Worm (Caenorhabditis elegans): Measurements from ENCODE around the gene K02E2.1.

ce11 chrV:20374484-20374883, 23.2 kb downstream of the K02E2.1 start:
- TF ChIP-seq unc-62 (GFP tag; optimal IDR thresholded peaks at IDR 0.05 in 1 of 2) = no peak
- TF ChIP-seq unc-62 (tag; optimal IDR thresholded peaks at IDR 0.05) = no peak
- peak; percentile 52 for TF ChIP-seq pqm-1 (tag; optimal IDR thresholded peaks at IDR 0.05)
- no peak for TF ChIP-seq ceh-82 (tag; optimal IDR thresholded peaks at IDR 0.05)
- no peak for TF ChIP-seq ztf-11 (tag; optimal IDR thresholded peaks at IDR 0.05)
- TF ChIP-seq egl-27 (tag; optimal IDR thresholded peaks at IDR 0.05) = no peak
- no peak for TF ChIP-seq fos-1 (tag; optimal IDR thresholded peaks at IDR 0.05)
- TF ChIP-seq nhr-237 (tag; optimal IDR thresholded peaks at IDR 0.05) = no peak
- no peak for TF ChIP-seq lim-7 (GFP tag; IDR thresholded peaks at IDR 0.05)
- no peak for TF ChIP-seq R02D3.7 (tag; optimal IDR thresholded peaks at IDR 0.05)
- no peak for TF ChIP-seq nhr-25 (tag; optimal IDR thresholded peaks at IDR 0.05; ENCODE audit: borderline replicate concordance, insufficient read depth)
- no peak for TF ChIP-seq mdl-1 (tag; optimal IDR thresholded peaks at IDR 0.05)
- no peak for TF ChIP-seq jun-1 (tag; optimal IDR thresholded peaks at IDR 0.05)
